Worm (Caenorhabditis elegans) whole organism, L3 larva: ENCODE results near the gene ada-2.

Experiments
- ama-1 ChIP-seq: fragments of 150-350 bp; optimal IDR thresholded peaks from 2 replicates; lab custom pipeline; 2018
- daf-12 ChIP-seq: fragments of 150-350 bp; optimal IDR thresholded peaks from 2 replicates; lab custom pipeline; 2014; ENCODE audit warnings: missing biosample characterization, missing genetic modification reagents, missing genetic modification characterization
- jun-1 ChIP-seq: fragments of 150-350 bp; optimal IDR thresholded peaks from 2 replicates; lab custom pipeline; 2014; ENCODE audit warnings: missing biosample characterization, missing genetic modification reagents, missing genetic modification characterization
- mdl-1 ChIP-seq: fragments of 150-350 bp; optimal IDR thresholded peaks from 2 replicates; lab custom pipeline; 2014; ENCODE audit warnings: missing biosample characterization, missing genetic modification characterization
- nfya-1 ChIP-seq: sonication (generic microtip); optimal IDR thresholded peaks from 2 replicates; lab custom pipeline; 2017; ENCODE audit warnings: missing genetic modification characterization, mild to moderate bottlenecking, missing compliant biosample characterization, antibody characterized with exemption, moderate library complexity; ENCODE audit not compliant: insufficient read depth
- nhr-28 ChIP-seq: fragments of 150-350 bp; optimal IDR thresholded peaks from 2 replicates; lab custom pipeline; 2014; ENCODE audit warnings: missing biosample characterization, missing genetic modification characterization
- nhr-77 ChIP-seq: fragments of 150-350 bp; optimal IDR thresholded peaks from 2 replicates; lab custom pipeline; 2014; ENCODE audit warnings: missing biosample characterization, missing genetic modification characterization
- zag-1 ChIP-seq: fragments of 150-350 bp; optimal IDR thresholded peaks from 2 replicates; lab custom pipeline; 2014; ENCODE audit warnings: missing biosample characterization, missing genetic modification characterization
- ztf-11 ChIP-seq: fragments of 150-350 bp; optimal IDR thresholded peaks from 2 replicates; lab custom pipeline; 2014; ENCODE audit warnings: missing biosample characterization, missing genetic modification characterization

ce11 chrII:7299042-7299441, 47.0 kb downstream of the ada-2 start, which contains the start of gene C30G12.1:
- TF ChIP-seq jun-1 (tag; lab: Kevin White, UChicago) (no peak), mdl-1 (tag; lab: Kevin White, UChicago) (no peak), zag-1 (tag; lab: Kevin White, UChicago) (no peak), nhr-28 (tag; lab: Kevin White, UChicago) (no peak), nhr-77 (tag; lab: Kevin White, UChicago) (no peak), ztf-11 (tag; lab: Kevin White, UChicago) (no peak), nfya-1 (tag; lab: Kevin White, UChicago) (no peak), daf-12 (no peak), ama-1 (no peak)
